Worm (Caenorhabditis elegans) whole organism, mixed stage, embryonic: ENCODE measurements around the gene F22E12.3.

Experiments
- M03D4.4 ChIP-seq: sonication (generic microtip); optimal IDR thresholded peaks from 2 replicates; lab custom pipeline; 2017; ENCODE audit warnings: mild to moderate bottlenecking, missing genetic modification characterization, missing compliant biosample characterization
- bed-3 ChIP-seq: fragments of 200-800 bp; sonication (Bioruptor generic); optimal IDR thresholded peaks from 3 replicates; lab custom pipeline; 2018; ENCODE audit warnings: mild to moderate bottlenecking, missing genetic modification characterization, moderate library complexity, missing compliant biosample characterization
- blmp-1 ChIP-seq: fragments of 150-350 bp; optimal IDR thresholded peaks from 2 replicates; lab custom pipeline; 2014; ENCODE audit warnings: missing biosample characterization, missing genetic modification characterization
- ceh-39 ChIP-seq: fragments of 150-350 bp; optimal IDR thresholded peaks from 2 replicates; lab custom pipeline; 2014; ENCODE audit warnings: missing biosample characterization, missing genetic modification characterization
- ceh-43 ChIP-seq: fragments of 200-800 bp; sonication (Bioruptor generic); optimal IDR thresholded peaks from 2 replicates; lab custom pipeline; 2018; ENCODE audit warnings: mild to moderate bottlenecking, missing genetic modification characterization, moderate library complexity, missing compliant biosample characterization
- ces-1 ChIP-seq: fragments of 150-350 bp; optimal IDR thresholded peaks from 2 replicates; lab custom pipeline; 2014; ENCODE audit warnings: missing biosample characterization, missing genetic modification reagents, missing genetic modification characterization
- cnd-1 ChIP-seq: fragments of 200-800 bp; sonication (Bioruptor generic); optimal IDR thresholded peaks from 2 replicates; lab custom pipeline; 2018; ENCODE audit warnings: mild to moderate bottlenecking, missing genetic modification characterization, missing compliant biosample characterization
- drap-1 ChIP-seq: fragments of 200-800 bp; sonication (Bioruptor generic); optimal IDR thresholded peaks from 3 replicates; lab custom pipeline; 2018; ENCODE audit warnings: mild to moderate bottlenecking, missing genetic modification characterization, missing compliant biosample characterization
- elt-1 ChIP-seq: sonication (generic microtip); optimal IDR thresholded peaks from 2 replicates; lab custom pipeline; 2017; ENCODE audit warnings: missing genetic modification characterization, mild to moderate bottlenecking, missing compliant biosample characterization, antibody characterized with exemption, moderate library complexity, borderline replicate concordance; ENCODE audit not compliant: insufficient read depth
- elt-3 ChIP-seq: fragments of 150-350 bp; optimal IDR thresholded peaks from 2 replicates; lab custom pipeline; 2014; ENCODE audit warnings: missing biosample characterization, missing genetic modification characterization
- flh-1 ChIP-seq: fragments of 200-800 bp; sonication (Bioruptor generic); optimal IDR thresholded peaks from 2 replicates; lab custom pipeline; 2018; ENCODE audit warnings: mild to moderate bottlenecking, missing genetic modification characterization, moderate library complexity, missing compliant biosample characterization
- ham-2 ChIP-seq: fragments of 200-800 bp; sonication (Bioruptor generic); optimal IDR thresholded peaks from 2 replicates; lab custom pipeline; 2018; ENCODE audit warnings: mild to moderate bottlenecking, missing genetic modification characterization, missing compliant biosample characterization
- hlh-1 ChIP-seq: fragments of 150-350 bp; optimal IDR thresholded peaks from 2 replicates; lab custom pipeline; 2014; ENCODE audit warnings: missing biosample characterization, missing genetic modification reagents, missing genetic modification characterization
- lin-13 ChIP-seq: fragments of 150-350 bp; optimal IDR thresholded peaks from 2 replicates; lab custom pipeline; 2014; ENCODE audit warnings: missing biosample characterization, missing genetic modification characterization
- lin-32 ChIP-seq: fragments of 200-800 bp; sonication (Bioruptor generic); optimal IDR thresholded peaks from 2 replicates; lab custom pipeline; 2018; ENCODE audit warnings: mild to moderate bottlenecking, missing genetic modification characterization, missing compliant biosample characterization
- lsy-2 ChIP-seq: fragments of 150-350 bp; optimal IDR thresholded peaks from 2 replicates; lab custom pipeline; 2014; ENCODE audit warnings: missing biosample characterization, missing genetic modification characterization
- mab-5 ChIP-seq: fragments of 150-350 bp; optimal IDR thresholded peaks from 2 replicates; lab custom pipeline; 2014; ENCODE audit warnings: missing biosample characterization, missing genetic modification characterization
- mep-1 ChIP-seq: fragments of 150-350 bp; optimal IDR thresholded peaks from 2 replicates; lab custom pipeline; 2017; ENCODE audit warnings: missing biosample characterization, missing genetic modification reagents, missing genetic modification characterization, inconsistent platforms
- mls-2 ChIP-seq: sonication (generic microtip); optimal IDR thresholded peaks from 2 replicates; lab custom pipeline; 2016; ENCODE audit warnings: mild to moderate bottlenecking, missing genetic modification characterization, moderate library complexity, missing compliant biosample characterization
- nhr-12 ChIP-seq: fragments of 150-350 bp; optimal IDR thresholded peaks from 2 replicates; lab custom pipeline; 2014; ENCODE audit warnings: missing biosample characterization, missing genetic modification characterization
- nhr-2 ChIP-seq: fragments of 150-350 bp; optimal IDR thresholded peaks from 2 replicates; lab custom pipeline; 2014; ENCODE audit warnings: missing biosample characterization, missing genetic modification characterization
- nhr-237 ChIP-seq: fragments of 150-350 bp; optimal IDR thresholded peaks from 2 replicates; lab custom pipeline; 2014; ENCODE audit warnings: missing biosample characterization, missing genetic modification characterization
- nhr-28 ChIP-seq: fragments of 150-350 bp; optimal IDR thresholded peaks from 2 replicates; lab custom pipeline; 2014; ENCODE audit warnings: missing biosample characterization, missing genetic modification characterization
- nhr-76 ChIP-seq: sonication (generic microtip); optimal IDR thresholded peaks from 2 replicates; lab custom pipeline; 2017; ENCODE audit warnings: missing biosample characterization, missing genetic modification characterization
- sem-2 ChIP-seq: fragments of 200-800 bp; sonication (Bioruptor generic); optimal IDR thresholded peaks from 2 replicates; lab custom pipeline; 2018; ENCODE audit warnings: mild to moderate bottlenecking, missing genetic modification characterization, missing compliant biosample characterization
- snpc-4 ChIP-seq: fragments of 150-350 bp; optimal IDR thresholded peaks from 2 replicates; lab custom pipeline; 2014; ENCODE audit warnings: missing biosample characterization, missing genetic modification characterization
- sptf-1 ChIP-seq: sonication (generic microtip); optimal IDR thresholded peaks from 2 replicates; lab custom pipeline; 2017; ENCODE audit warnings: mild to moderate bottlenecking, missing genetic modification characterization, moderate library complexity, missing compliant biosample characterization
- tbx-8 ChIP-seq: fragments of 200-800 bp; sonication (Bioruptor generic); optimal IDR thresholded peaks from 2 replicates; lab custom pipeline; 2018; ENCODE audit warnings: mild to moderate bottlenecking, missing genetic modification characterization, moderate library complexity, missing compliant biosample characterization
- zip-8 ChIP-seq: fragments of 150-350 bp; optimal IDR thresholded peaks from 2 replicates; lab custom pipeline; 2014; ENCODE audit warnings: missing biosample characterization, missing genetic modification characterization
- ztf-11 ChIP-seq: fragments of 150-350 bp; optimal IDR thresholded peaks from 2 replicates; lab custom pipeline; 2014; ENCODE audit warnings: missing biosample characterization, missing genetic modification characterization

The F22E12.3 gene

ce11 chrV:10463276-10463675 lies at the start of gene F22E12.3:
TSS of gene F22E12.3 (minus strand) at chrV:10463376.
- TF ChIP-seq elt-3 (tag; lab: Kevin White, UChicago): no peak
- TF ChIP-seq drap-1 (GFP tag; lab: Kevin White, UChicago): no peak
- TF ChIP-seq lsy-2 (tag; lab: Kevin White, UChicago): no peak
- no peak for TF ChIP-seq lin-13 (tag; lab: Kevin White, UChicago)
- no peak for TF ChIP-seq mab-5 (tag; lab: Kevin White, UChicago)
- no peak for TF ChIP-seq nhr-28
- TF ChIP-seq hlh-1 (tag; lab: Kevin White, UChicago): no peak
- TF ChIP-seq blmp-1 (tag; lab: Kevin White, UChicago): no peak
- no peak for TF ChIP-seq ztf-11 (tag; lab: Kevin White, UChicago)
- no peak for TF ChIP-seq elt-1 (tag; lab: Kevin White, UChicago)
- TF ChIP-seq ham-2 (GFP tag; lab: Kevin White, UChicago): no peak
- TF ChIP-seq ceh-43 (GFP tag; lab: Kevin White, UChicago): no peak
- TF ChIP-seq flh-1 (GFP tag; lab: Kevin White, UChicago): no peak

ce11 chrV:10508855-10509254 lies 45.7 kb upstream of the F22E12.3 start, which contains the start of gene C35A5.6:
TSS of gene C35A5.6 (plus strand) at chrV:10509137.
- TF ChIP-seq M03D4.4 (tag; lab: Kevin White, UChicago) (no peak), nhr-76 (tag; lab: Kevin White, UChicago) (no peak), flh-1 (GFP tag; lab: Kevin White, UChicago) (no peak), mab-5 (tag; lab: Kevin White, UChicago) (no peak), ceh-39 (tag; lab: Kevin White, UChicago) (no peak)

DNA sequence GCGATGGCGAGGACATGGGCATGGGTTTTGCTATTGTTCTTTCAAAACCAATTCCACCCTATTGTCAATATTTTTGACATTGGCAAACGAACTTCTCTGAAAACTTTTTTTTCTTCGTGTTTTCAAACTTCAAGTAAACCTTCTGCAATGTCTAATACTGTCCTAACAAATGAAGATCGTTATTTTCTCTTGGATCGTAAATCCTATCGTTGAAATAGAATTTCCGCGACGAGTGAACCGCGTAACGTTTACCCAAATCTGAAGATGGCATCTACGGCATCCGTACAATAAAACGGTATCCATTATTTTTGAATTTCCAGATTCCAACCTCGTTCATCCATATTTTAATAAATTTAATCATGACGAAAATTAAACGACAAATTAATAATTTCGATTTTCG lies 42.4 kb upstream of the F22E12.3 start, which contains the start of gene C35A5.5:
TSS of gene C35A5.5 (plus strand) at position 301 of the 400 bp plus-strand sequence.
- TF ChIP-seq lsy-2 (tag; lab: Kevin White, UChicago): no peak

- no peak for TF ChIP-seq elt-3 (tag; lab: Kevin White, UChicago)
- no peak for TF ChIP-seq sem-2 (GFP tag; lab: Kevin White, UChicago)
- no peak for TF ChIP-seq flh-1 (GFP tag; lab: Kevin White, UChicago)
- no peak for TF ChIP-seq snpc-4 (tag; lab: Kevin White, UChicago)
- TF ChIP-seq lsy-2 (tag; lab: Kevin White, UChicago): no peak
- no peak for TF ChIP-seq nhr-76 (tag; lab: Kevin White, UChicago)
- no peak for TF ChIP-seq ztf-11 (tag; lab: Kevin White, UChicago)
- TF ChIP-seq ceh-43 (GFP tag; lab: Kevin White, UChicago): no peak
- TF ChIP-seq zip-8 (tag; lab: Kevin White, UChicago): no peak
- TF ChIP-seq mep-1 (tag; lab: Kevin White, UChicago): no peak
- no peak for TF ChIP-seq tbx-8 (GFP tag; lab: Kevin White, UChicago)
- TF ChIP-seq, all 35 proteins: peak for 0
Observed at ce11 chrV:10503893-10504292, 40.7 kb upstream of the F22E12.3 start, which contains the start of gene C35A5.10. TSS of gene C35A5.10 (plus strand) at chrV:10504193.

ce11 chrV:10503011-10503410 lies 39.8 kb upstream of the F22E12.3 start, which contains the start of gene C35A5.11:
TSS of gene C35A5.11 (minus strand) at chrV:10503111.
- TF ChIP-seq nhr-237 (tag; lab: Kevin White, UChicago) (no peak), snpc-4 (tag; lab: Kevin White, UChicago) (no peak)

DNA sequence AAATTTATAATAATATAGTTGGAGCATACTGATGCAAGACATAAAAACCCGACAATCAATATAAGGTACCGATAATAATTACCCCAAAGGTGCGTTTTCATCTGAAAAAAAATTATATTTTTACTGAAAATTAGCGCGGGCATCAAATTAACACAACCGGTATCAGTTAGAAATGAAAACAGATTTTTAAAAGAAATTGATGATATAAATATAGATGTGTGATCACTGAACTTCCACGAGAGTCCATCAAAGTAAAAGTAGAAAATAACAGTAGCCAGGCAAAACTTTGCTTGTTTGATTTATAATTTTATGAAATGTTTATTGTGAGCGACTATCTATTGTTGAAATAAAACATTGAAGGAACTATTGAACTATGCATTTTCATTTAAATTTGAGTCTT lies 38.1 kb upstream of the F22E12.3 start, which contains the start of gene C35A5.3:
TSS of gene C35A5.3 (minus strand) at position 101 of the 400 bp plus-strand sequence.
- no peak for TF ChIP-seq mls-2
- no peak for TF ChIP-seq nhr-2 (tag; lab: Kevin White, UChicago)
- TF ChIP-seq tbx-8 (GFP tag; lab: Kevin White, UChicago): no peak
- no peak for TF ChIP-seq lin-32 (GFP tag; lab: Kevin White, UChicago)
- no peak for TF ChIP-seq sem-2 (GFP tag; lab: Kevin White, UChicago)
- no peak for TF ChIP-seq nhr-76 (tag; lab: Kevin White, UChicago)
- TF ChIP-seq zip-8 (tag; lab: Kevin White, UChicago): no peak
- TF ChIP-seq mep-1 (tag; lab: Kevin White, UChicago): no peak
- no peak for TF ChIP-seq ztf-11 (tag; lab: Kevin White, UChicago)
- TF ChIP-seq cnd-1: no peak
- TF ChIP-seq nhr-12: no peak
- TF ChIP-seq ceh-43 (GFP tag; lab: Kevin White, UChicago): no peak
- no peak for TF ChIP-seq elt-3 (tag; lab: Kevin White, UChicago)
- TF ChIP-seq lin-13 (tag; lab: Kevin White, UChicago): no peak
- no peak for TF ChIP-seq sptf-1 (tag; lab: Kevin White, UChicago)
- no peak for TF ChIP-seq ces-1
- no peak for TF ChIP-seq bed-3 (GFP tag; lab: Kevin White, UChicago)
- TF ChIP-seq hlh-1 (tag; lab: Kevin White, UChicago): no peak
- no peak for TF ChIP-seq elt-1 (tag; lab: Kevin White, UChicago)
